Worm (Caenorhabditis elegans) whole organism, young adult: ENCODE data around the gene ZK809.5.

Source experiments
- C06A6.2 ChIP-seq: fragments of 200-800 bp; sonication (Bioruptor generic); conservative IDR thresholded peaks from 2 replicates; pipeline ENCODE4 v1.3.6; 2022; ENCODE audit warnings: missing genetic modification characterization, missing compliant biosample characterization
- D2030.7 ChIP-seq: fragments of 200-800 bp; sonication (Bioruptor generic); IDR thresholded peaks from 2 replicates; pipeline ENCODE4 v1.3.6; 2022; ENCODE audit warnings: missing genetic modification reagents, missing genetic modification characterization, missing compliant biosample characterization
- F57A8.1 ChIP-seq: fragments of 200-800 bp; sonication (Bioruptor generic); optimal IDR thresholded peaks from 2 replicates; lab custom pipeline; 2018; ENCODE audit warnings: mild to moderate bottlenecking, missing genetic modification characterization, moderate library complexity, missing compliant biosample characterization
- F57C9.4 ChIP-seq: sonication (generic microtip); optimal IDR thresholded peaks from 2 replicates; lab custom pipeline; 2017; ENCODE audit warnings: mild to moderate bottlenecking, missing genetic modification characterization, missing compliant biosample characterization
- Y67H2A.10 ChIP-seq: fragments of 200-800 bp; sonication (Bioruptor generic); conservative IDR thresholded peaks from 2 replicates; pipeline ENCODE4 v1.3.6; 2022; ENCODE audit warnings: missing genetic modification reagents, missing genetic modification characterization, missing compliant biosample characterization
- attf-5 ChIP-seq: fragments of 200-800 bp; sonication (Bioruptor generic); optimal IDR thresholded peaks from 2 replicates; lab custom pipeline; 2018; ENCODE audit warnings: mild to moderate bottlenecking, missing genetic modification characterization, missing compliant biosample characterization
- ccch-3 ChIP-seq: fragments of 200-800 bp; sonication (Bioruptor generic); optimal IDR thresholded peaks from 2 replicates; lab custom pipeline; 2018; ENCODE audit warnings: mild to moderate bottlenecking, missing genetic modification characterization, missing compliant biosample characterization
- ceh-100 ChIP-seq: fragments of 200-800 bp; sonication (Bioruptor generic); IDR thresholded peaks from 2 replicates; pipeline ENCODE4 v1.3.6; 2022; ENCODE audit warnings: missing genetic modification reagents, missing genetic modification characterization, missing compliant biosample characterization
- ceh-27 ChIP-seq: fragments of 200-800 bp; sonication (Bioruptor generic); optimal IDR thresholded peaks from 2 replicates; lab custom pipeline; 2018; ENCODE audit warnings: mild to moderate bottlenecking, missing genetic modification characterization, moderate library complexity, missing compliant biosample characterization
- ceh-40 ChIP-seq: fragments of 200-800 bp; sonication (Bioruptor generic); IDR thresholded peaks from 2 replicates; pipeline ENCODE4 v1.3.6; 2022; ENCODE audit warnings: missing genetic modification characterization, missing compliant biosample characterization
- ceh-79 ChIP-seq: sonication (generic microtip); optimal IDR thresholded peaks from 2 replicates; lab custom pipeline; 2017; ENCODE audit warnings: mild to moderate bottlenecking, missing genetic modification characterization, missing compliant biosample characterization
- chd-7 ChIP-seq: sonication (generic microtip); optimal IDR thresholded peaks from 2 replicates; lab custom pipeline; 2016; ENCODE audit warnings: mild to moderate bottlenecking, missing genetic modification characterization, moderate library complexity, missing compliant biosample characterization
- die-1 ChIP-seq: sonication (generic microtip); optimal IDR thresholded peaks from 2 replicates; lab custom pipeline; 2016; ENCODE audit warnings: missing genotype, mild to moderate bottlenecking, missing genetic modification characterization, missing compliant biosample characterization
- dpl-1 ChIP-seq: fragments of 150-350 bp; optimal IDR thresholded peaks from 2 replicates; lab custom pipeline; 2014; ENCODE audit warnings: missing biosample characterization, missing genetic modification reagents, missing genetic modification characterization
- egl-18 ChIP-seq: fragments of 200-800 bp; sonication (Bioruptor generic); IDR thresholded peaks from 2 replicates; pipeline ENCODE4 v1.3.6; 2022; ENCODE audit warnings: missing genetic modification reagents, missing genetic modification characterization, missing compliant biosample characterization
- egl-44 ChIP-seq: fragments of 200-800 bp; sonication (Bioruptor generic); IDR thresholded peaks from 2 replicates; pipeline ENCODE4 v1.3.6; 2022; ENCODE audit warnings: missing genetic modification reagents, missing genetic modification characterization, missing compliant biosample characterization
- hlh-12 ChIP-seq: sonication (generic microtip); optimal IDR thresholded peaks from 2 replicates; lab custom pipeline; 2016; ENCODE audit warnings: missing genetic modification characterization, missing compliant biosample characterization
- let-607 ChIP-seq, 2 experiments: fragments of 200-800 bp in 1 of 2; sonication (Bioruptor generic) in 1 of 2; sonication (generic microtip) in 1 of 2; optimal IDR thresholded peaks; 2 replicates each; lab custom pipeline; 2016 to 2018; ENCODE audit warnings: mild to moderate bottlenecking in 2 of 2, missing compliant biosample characterization in 2 of 2, missing genetic modification characterization in 2 of 2, moderate library complexity in 2 of 2, missing genotype in 1 of 2
- lir-1 ChIP-seq: fragments of 200-800 bp; sonication (Bioruptor generic); conservative IDR thresholded peaks from 2 replicates; pipeline ENCODE4 v1.3.6; 2022; ENCODE audit warnings: missing genetic modification reagents, missing genetic modification characterization, missing compliant biosample characterization
- lsl-1 ChIP-seq: fragments of 200-800 bp; sonication (Bioruptor generic); optimal IDR thresholded peaks from 2 replicates; lab custom pipeline; 2018; ENCODE audit warnings: mild to moderate bottlenecking, missing genetic modification characterization, moderate library complexity, missing compliant biosample characterization
- madf-3 ChIP-seq: fragments of 200-800 bp; sonication (Bioruptor generic); IDR thresholded peaks from 2 replicates; pipeline ENCODE4 v1.3.6; 2022; ENCODE audit warnings: missing genetic modification reagents, missing genetic modification characterization, missing compliant biosample characterization
- madf-8 ChIP-seq: fragments of 200-800 bp; sonication (Bioruptor generic); conservative IDR thresholded peaks from 2 replicates; pipeline ENCODE4 v1.3.6; 2022; ENCODE audit warnings: missing genetic modification reagents, missing genetic modification characterization, missing compliant biosample characterization
- nfya-1 ChIP-seq: sonication (generic microtip); optimal IDR thresholded peaks from 2 replicates; lab custom pipeline; 2017; ENCODE audit warnings: antibody characterized with exemption, missing compliant biosample characterization, missing genetic modification characterization, borderline replicate concordance; ENCODE audit not compliant: insufficient read depth
- nfya-2 ChIP-seq: fragments of 200-800 bp; sonication (Bioruptor generic); IDR thresholded peaks from 2 replicates; pipeline ENCODE4 v1.3.6; 2022; ENCODE audit warnings: missing genetic modification reagents, missing genetic modification characterization, missing compliant biosample characterization
- pha-4 ChIP-seq: fragments of 150-350 bp; sonication (generic microtip); optimal IDR thresholded peaks from 2 replicates; lab custom pipeline; 2014; ENCODE audit warnings: missing biosample characterization, missing genetic modification reagents, missing genetic modification characterization
- rec-8 ChIP-seq, 2 experiments: sonication (generic microtip); optimal IDR thresholded peaks; 2 replicates each; lab custom pipeline; 2016; ENCODE audit warnings: mild to moderate bottlenecking in 2 of 2, missing genetic modification characterization in 2 of 2, missing genetic modification reagents in 2 of 2, missing genotype in 2 of 2, missing biosample characterization in 1 of 2, missing compliant biosample characterization in 1 of 2, moderate library complexity in 1 of 2
- sdz-38 ChIP-seq: sonication (generic microtip); optimal IDR thresholded peaks from 2 replicates; lab custom pipeline; 2016; ENCODE audit warnings: missing genotype, missing genetic modification characterization, missing compliant biosample characterization
- snpc-1.1 ChIP-seq: sonication (generic microtip); optimal IDR thresholded peaks from 2 replicates; lab custom pipeline; 2017; ENCODE audit warnings: missing genetic modification characterization, mild to moderate bottlenecking, missing compliant biosample characterization, antibody characterized with exemption, moderate library complexity, missing genotype, missing genetic modification reagents; ENCODE audit not compliant: insufficient read depth
- snpc-1.3 ChIP-seq: sonication (generic microtip); optimal IDR thresholded peaks from 2 replicates; lab custom pipeline; 2017; ENCODE audit warnings: missing genetic modification characterization, mild to moderate bottlenecking, missing compliant biosample characterization, antibody characterized with exemption, moderate library complexity, missing genotype, missing genetic modification reagents; ENCODE audit not compliant: insufficient read depth
- tlf-1 ChIP-seq: fragments of 200-800 bp; sonication (Bioruptor generic); optimal IDR thresholded peaks from 2 replicates; lab custom pipeline; 2018; ENCODE audit warnings: mild to moderate bottlenecking, missing genetic modification characterization, missing compliant biosample characterization
- zim-3 ChIP-seq: sonication (generic microtip); optimal IDR thresholded peaks from 2 replicates; lab custom pipeline; 2017; ENCODE audit warnings: mild to moderate bottlenecking, missing genetic modification characterization, moderate library complexity, missing compliant biosample characterization
- ztf-6 ChIP-seq: fragments of 200-800 bp; sonication (Bioruptor generic); IDR thresholded peaks from 2 replicates; pipeline ENCODE4 v1.3.6; 2022; ENCODE audit warnings: missing genetic modification reagents, missing genetic modification characterization, missing compliant biosample characterization

The ZK809.5 gene

ce11 chrIV:11665010-11665409 lies 8.5 kb downstream of the ZK809.5 start, which contains the start of gene ZK809.9:
Gene ZK809.9, plus strand, starts transcription at chrIV:11665310.
- TF ChIP-seq snpc-1.3 (tag; lab: Kevin White, UChicago) = no peak
- no peak for TF ChIP-seq Y67H2A.10 (GFP tag; lab: Robert Waterston, UW)
- no peak for TF ChIP-seq snpc-1.1
- no peak for TF ChIP-seq die-1 (tag; lab: Kevin White, UChicago)
- TF ChIP-seq lsl-1 (GFP tag; lab: Kevin White, UChicago) = no peak
- TF ChIP-seq egl-44 (GFP tag; lab: Robert Waterston, UW) = no peak
- TF ChIP-seq sdz-38 = no peak
- no peak for TF ChIP-seq ceh-100 (GFP tag; lab: Robert Waterston, UW)
- TF ChIP-seq C06A6.2 = no peak
- no peak for TF ChIP-seq D2030.7 (GFP tag; lab: Robert Waterston, UW)
- no peak for TF ChIP-seq let-607 (tag; optimal IDR thresholded peaks at IDR 0.05; lab: Kevin White, UChicago)
- no peak for TF ChIP-seq F57A8.1 (GFP tag; lab: Kevin White, UChicago)
- TF ChIP-seq pha-4 (tag; lab: Kevin White, UChicago) = no peak
- no peak for TF ChIP-seq ccch-3
- no peak for TF ChIP-seq madf-3 (GFP tag; lab: Robert Waterston, UW)
- TF ChIP-seq chd-7 (tag; lab: Kevin White, UChicago) = no peak

DNA sequence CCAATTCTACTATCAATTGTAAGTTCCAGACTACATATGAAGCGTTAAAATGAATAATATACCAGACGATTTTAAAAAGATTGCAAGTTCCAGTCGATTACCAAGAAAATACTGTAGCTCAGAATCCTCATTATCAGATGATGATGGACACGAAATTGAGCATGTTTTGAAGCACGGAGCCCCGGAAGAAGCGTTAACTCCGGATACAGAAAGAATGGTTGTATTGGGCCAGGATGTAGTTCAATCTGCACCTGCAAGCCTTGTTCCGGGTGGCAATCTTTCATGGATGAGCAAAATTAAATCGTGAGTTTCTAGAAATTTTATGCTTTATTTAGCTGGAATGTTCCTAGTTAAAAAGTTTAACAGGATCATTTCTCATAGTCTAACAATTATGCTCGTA lies 11.5 kb downstream of the ZK809.5 start, which contains the start of gene atg-4.2:
TSS of gene atg-4.2 (plus strand) at position 24 of the 400 bp plus-strand sequence.
- TF ChIP-seq nfya-1 (tag; lab: Kevin White, UChicago) (no peak), zim-3 (tag; lab: Kevin White, UChicago) (no peak), F57C9.4 (tag; lab: Kevin White, UChicago) (no peak), nfya-2 (GFP tag; lab: Robert Waterston, UW) (no peak), ceh-40 (GFP tag; lab: Robert Waterston, UW) (no peak), rec-8 (tag; optimal IDR thresholded peaks at IDR 0.05; lab: Kevin White, UChicago) (no peak), lir-1 (GFP tag; lab: Robert Waterston, UW) (no peak), attf-5 (GFP tag; lab: Kevin White, UChicago) (no peak), dpl-1 (no peak), ccch-3 (no peak), ceh-27 (GFP tag; lab: Kevin White, UChicago) (no peak)

DNA sequence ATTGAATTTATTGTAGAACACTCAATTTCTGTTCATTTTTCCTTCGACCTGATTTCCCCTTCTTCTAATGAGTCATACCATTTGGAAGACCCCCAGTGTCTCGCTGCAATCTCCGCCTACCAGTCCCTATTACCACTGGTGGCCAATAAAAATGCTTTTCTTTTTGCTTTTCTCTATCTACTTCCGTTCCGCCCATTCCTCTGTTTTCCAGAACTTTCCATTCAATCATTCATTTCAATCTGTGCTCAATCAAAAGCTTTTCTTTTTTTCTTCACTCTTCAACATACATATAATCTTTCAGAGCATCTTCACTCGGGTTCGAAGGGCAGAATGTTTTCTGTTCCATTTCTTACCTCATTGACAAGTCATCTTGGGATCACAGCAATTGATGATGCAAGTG lies 17.0 kb downstream of the ZK809.5 start, which contains the start of gene inx-8:
TSS of gene inx-8 (plus strand) at position 301 of the 400 bp plus-strand sequence.
- no peak for TF ChIP-seq tlf-1 (GFP tag; lab: Kevin White, UChicago)
- no peak for TF ChIP-seq ceh-40 (GFP tag; lab: Robert Waterston, UW)
- no peak for TF ChIP-seq nfya-1 (tag; lab: Kevin White, UChicago)
- no peak for TF ChIP-seq zim-3 (tag; lab: Kevin White, UChicago)

DNA sequence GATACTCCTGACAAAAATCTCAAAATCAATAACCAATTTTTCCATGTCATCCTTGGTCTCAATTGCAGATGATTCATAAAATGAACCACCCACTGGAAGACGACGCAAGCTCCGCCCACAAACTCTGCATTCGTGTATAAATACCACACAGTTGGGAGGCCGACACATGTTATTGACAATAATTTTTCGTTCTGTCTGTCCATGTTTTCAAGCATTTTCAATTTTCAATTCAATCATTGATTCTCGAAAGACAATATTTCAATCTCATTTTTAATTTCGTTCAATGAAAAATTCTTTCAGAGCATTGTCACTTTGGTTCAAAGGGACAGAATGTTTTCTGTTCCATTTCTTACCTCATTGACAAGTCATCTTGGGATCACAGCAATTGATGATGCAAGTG lies 19.5 kb downstream of the ZK809.5 start, which contains the start of gene inx-9:
TSS of gene inx-9 (plus strand) at position 301 of the 400 bp plus-strand sequence.
- TF ChIP-seq ztf-6 (GFP tag; lab: Robert Waterston, UW) (no peak), madf-8 (GFP tag; lab: Robert Waterston, UW) (no peak), hlh-12 (tag; lab: Kevin White, UChicago) (no peak), ceh-79 (tag; lab: Kevin White, UChicago) (no peak), snpc-1.3 (tag; lab: Kevin White, UChicago) (no peak), F57C9.4 (tag; lab: Kevin White, UChicago) (no peak), egl-18 (GFP tag; lab: Robert Waterston, UW) (no peak)
